Fruit fly (Drosophila melanogaster) Kc167 (cell line): ENCODE measurements around the gene Ns4.

ENCODE experiments used
- Myc ChIP-seq: fragments of >200 bp; optimal IDR thresholded peaks from 2 replicates; lab custom pipeline; 2017; ENCODE audit warnings: missing external identifiers
- Sin3A ChIP-seq: fragments of >200 bp; optimal IDR thresholded peaks from 2 replicates; lab custom pipeline; 2018; ENCODE audit warnings: missing external identifiers
- h ChIP-seq: fragments of >200 bp; optimal IDR thresholded peaks from 3 replicates; lab custom pipeline; 2018; ENCODE audit warnings: missing external identifiers
- psq ChIP-seq: fragments of >200 bp; optimal IDR thresholded peaks from 2 replicates; lab custom pipeline; 2017; ENCODE audit warnings: missing external identifiers
- ttk ChIP-seq: sonication (Bioruptor generic); optimal IDR thresholded peaks from 2 replicates; lab custom pipeline; 2017; ENCODE audit warnings: missing external identifiers

- TF ChIP-seq h (lab: Kevin White, UChicago) (no peak), Sin3A (no peak), psq (lab: Kevin White, UChicago) (no peak), Myc (lab: Kevin White, UChicago) (no peak), ttk (no peak)
Measured at dm6 chr2L:20726451-20726850, 25.8 kb upstream of the Ns4 start, which contains the start of gene CG9316.
